Fruit fly (Drosophila melanogaster) whole organism, prepupa: ENCODE results near the gene iav.

Source experiments
- CG11294 ChIP-seq: fragments of 200-800 bp; sonication (Bioruptor generic); IDR thresholded peaks from 2 replicates; pipeline ENCODE4 v1.3.6; 2022; ENCODE audit warnings: missing biosample characterization, missing genetic modification characterization
- CG11762 ChIP-seq: fragments of 200-800 bp; sonication (Bioruptor generic); optimal IDR thresholded peaks from 3 replicates; lab custom pipeline; 2016; ENCODE audit warnings: missing biosample characterization, missing genetic modification characterization; ENCODE audit not compliant: insufficient read depth
- CG31627 ChIP-seq: fragments of 200-800 bp; sonication (Bioruptor generic); optimal IDR thresholded peaks from 3 replicates; lab custom pipeline; 2016; ENCODE audit warnings: missing biosample characterization, missing genetic modification characterization
- CG32006 ChIP-seq: fragments of 200-800 bp; sonication (Bioruptor generic); optimal IDR thresholded peaks from 3 replicates; lab custom pipeline; 2017; ENCODE audit warnings: missing biosample characterization, mild to moderate bottlenecking, missing genetic modification characterization
- CG34406 ChIP-seq: fragments of 200-800 bp; sonication (Bioruptor generic); optimal IDR thresholded peaks from 3 replicates; lab custom pipeline; 2016; ENCODE audit warnings: missing biosample characterization, missing genetic modification characterization
- CG3919 ChIP-seq: fragments of 200-800 bp; sonication (Bioruptor generic); optimal IDR thresholded peaks from 3 replicates; lab custom pipeline; 2016; ENCODE audit warnings: missing biosample characterization, missing genetic modification characterization
- CG6163 ChIP-seq: fragments of 200-800 bp; sonication (Bioruptor generic); IDR thresholded peaks from 3 replicates; pipeline ENCODE4 v1.3.6; 2022; ENCODE audit warnings: missing biosample characterization, missing genetic modification characterization
- CG6808 ChIP-seq: fragments of 200-800 bp; sonication (Bioruptor generic); optimal IDR thresholded peaks from 3 replicates; lab custom pipeline; 2017; ENCODE audit warnings: missing biosample characterization, missing genetic modification characterization, mild to moderate bottlenecking, moderate library complexity, missing genetic modification reagents
- CG6854 ChIP-seq: fragments of 200-800 bp; sonication (Bioruptor generic); optimal IDR thresholded peaks from 2 replicates; lab custom pipeline; 2017; ENCODE audit warnings: missing biosample characterization, mild to moderate bottlenecking, missing genetic modification characterization
- CG7368 ChIP-seq: fragments of 200-800 bp; sonication (Bioruptor generic); optimal IDR thresholded peaks from 3 replicates; lab custom pipeline; 2016; ENCODE audit warnings: missing biosample characterization, missing genetic modification characterization
- CG8119 ChIP-seq: fragments of 200-800 bp; sonication (Bioruptor generic); IDR thresholded peaks from 3 replicates; pipeline ENCODE4 v1.3.6; 2022; ENCODE audit warnings: missing biosample characterization, missing genetic modification characterization
- CG8319 ChIP-seq: fragments of 200-800 bp; sonication (Bioruptor generic); optimal IDR thresholded peaks from 3 replicates; lab custom pipeline; 2016; ENCODE audit warnings: missing biosample characterization, missing genetic modification characterization
- CG8632 ChIP-seq: fragments of 200-800 bp; sonication (Bioruptor generic); optimal IDR thresholded peaks from 3 replicates; lab custom pipeline; 2016; ENCODE audit warnings: missing biosample characterization, missing genetic modification characterization
- CG9139 ChIP-seq: fragments of 200-800 bp; sonication (Bioruptor generic); optimal IDR thresholded peaks from 3 replicates; lab custom pipeline; 2017; ENCODE audit warnings: missing biosample characterization, mild to moderate bottlenecking, missing genetic modification characterization
- Eip93F ChIP-seq: fragments of 200-800 bp; sonication (Bioruptor generic); optimal IDR thresholded peaks from 2 replicates; lab custom pipeline; 2016; ENCODE audit warnings: missing biosample characterization, mild to moderate bottlenecking, missing genetic modification characterization
- Ets21C ChIP-seq: fragments of 200-800 bp; sonication (Bioruptor generic); optimal IDR thresholded peaks from 3 replicates; lab custom pipeline; 2016; ENCODE audit warnings: missing biosample characterization, missing genetic modification characterization
- Ets96B ChIP-seq: fragments of 200-800 bp; optimal IDR thresholded peaks from 2 replicates; lab custom pipeline; 2019; ENCODE audit warnings: missing biosample characterization, mild to moderate bottlenecking, missing genetic modification characterization, moderate library complexity
- Gug ChIP-seq: fragments of 200-800 bp; sonication (Bioruptor generic); IDR thresholded peaks from 2 replicates; pipeline ENCODE4 v1.3.6; 2022; ENCODE audit warnings: missing biosample characterization, missing genetic modification characterization
- Hr38 ChIP-seq: sonication (Bioruptor generic); optimal IDR thresholded peaks from 2 replicates; lab custom pipeline; 2016; ENCODE audit warnings: missing biosample characterization, missing genetic modification characterization
- Hr39 ChIP-seq: fragments of 200-800 bp; sonication (Bioruptor generic); optimal IDR thresholded peaks from 2 replicates; lab custom pipeline; 2016; ENCODE audit warnings: missing biosample characterization, missing genetic modification characterization
- Hr4 ChIP-seq: fragments of 200-800 bp; sonication (Bioruptor generic); optimal IDR thresholded peaks from 3 replicates; lab custom pipeline; 2016; ENCODE audit warnings: missing biosample characterization, missing genetic modification characterization
- Lpt ChIP-seq: fragments of 200-800 bp; sonication (Bioruptor generic); optimal IDR thresholded peaks from 3 replicates; lab custom pipeline; 2016; ENCODE audit warnings: missing biosample characterization, missing genetic modification characterization
- Met ChIP-seq: fragments of 200-800 bp; sonication (Bioruptor generic); optimal IDR thresholded peaks from 3 replicates; lab custom pipeline; 2016; ENCODE audit warnings: missing biosample characterization, missing genetic modification characterization
- Smox ChIP-seq: fragments of 200-800 bp; sonication (Bioruptor generic); optimal IDR thresholded peaks from 3 replicates; lab custom pipeline; 2016; ENCODE audit warnings: missing biosample characterization, missing genetic modification characterization
- Sox15 ChIP-seq: fragments of 200-800 bp; sonication (Bioruptor generic); optimal IDR thresholded peaks from 3 replicates; lab custom pipeline; 2016; ENCODE audit warnings: missing biosample characterization, missing genetic modification characterization
- acj6 ChIP-seq: fragments of 200-800 bp; sonication (Bioruptor generic); optimal IDR thresholded peaks from 3 replicates; lab custom pipeline; 2016; ENCODE audit warnings: missing biosample characterization, missing genetic modification characterization
- cyc ChIP-seq: fragments of 200-800 bp; sonication (Bioruptor generic); optimal IDR thresholded peaks from 3 replicates; lab custom pipeline; 2016; ENCODE audit warnings: missing biosample characterization, missing genetic modification characterization
- dac ChIP-seq: fragments of 200-800 bp; sonication (Bioruptor generic); optimal IDR thresholded peaks from 2 replicates; lab custom pipeline; 2017; ENCODE audit warnings: missing biosample characterization, mild to moderate bottlenecking, missing genetic modification characterization
- dsx ChIP-seq: fragments of 200-800 bp; optimal IDR thresholded peaks from 3 replicates; lab custom pipeline; 2019; ENCODE audit warnings: missing biosample characterization, mild to moderate bottlenecking, missing genetic modification characterization, moderate library complexity; ENCODE audit not compliant: poor library complexity, severe bottlenecking
- esn ChIP-seq: fragments of 200-800 bp; sonication (Bioruptor generic); optimal IDR thresholded peaks from 2 replicates; lab custom pipeline; 2016; ENCODE audit warnings: missing biosample characterization, mild to moderate bottlenecking, missing genetic modification characterization, moderate library complexity
- fd59A ChIP-seq: fragments of 200-800 bp; sonication (Bioruptor generic); optimal IDR thresholded peaks from 2 replicates; lab custom pipeline; 2017; ENCODE audit warnings: missing biosample characterization, mild to moderate bottlenecking, missing genetic modification characterization, missing genetic modification reagents
- fkh ChIP-seq: fragments of 200-800 bp; sonication (Bioruptor generic); optimal IDR thresholded peaks from 3 replicates; lab custom pipeline; 2017; ENCODE audit warnings: missing biosample characterization, mild to moderate bottlenecking, missing genetic modification characterization, moderate library complexity
- pdm3 ChIP-seq: fragments of 200-800 bp; sonication (Bioruptor generic); optimal IDR thresholded peaks from 3 replicates; lab custom pipeline; 2016; ENCODE audit warnings: missing biosample characterization, missing genetic modification characterization
- salr ChIP-seq, 2 experiments: fragments of 200-800 bp; sonication (Bioruptor generic); optimal IDR thresholded peaks; 3 replicates each; lab custom pipeline; 2016 to 2018; ENCODE audit warnings: missing biosample characterization in 2 of 2, missing genetic modification characterization in 2 of 2, mild to moderate bottlenecking in 1 of 2
- ss ChIP-seq, 2 experiments: fragments of 200-800 bp; sonication (Bioruptor generic); optimal IDR thresholded peaks; 2 replicates in 1 of 2; 3 replicates in 1 of 2; lab custom pipeline; 2017 to 2018; ENCODE audit warnings: mild to moderate bottlenecking in 2 of 2, missing biosample characterization in 2 of 2, missing genetic modification characterization in 2 of 2, moderate library complexity in 1 of 2
- svp ChIP-seq: fragments of 200-800 bp; sonication (Bioruptor generic); peaks from one replicate; lab custom pipeline; 2016; ENCODE audit warnings: missing biosample characterization, missing genetic modification characterization
- topi ChIP-seq: fragments of 200-800 bp; sonication (Bioruptor generic); optimal IDR thresholded peaks from 3 replicates; lab custom pipeline; 2016; ENCODE audit warnings: missing biosample characterization, missing genetic modification characterization
- vri ChIP-seq: fragments of 200-800 bp; sonication (Bioruptor generic); optimal IDR thresholded peaks from 3 replicates; lab custom pipeline; 2016; ENCODE audit warnings: missing biosample characterization, mild to moderate bottlenecking, missing genetic modification characterization

The iav gene

dm6 chrX:6795987-6796691 is 17.6 kb upstream of the iav start:
- TF ChIP-seq topi (GFP tag; lab: Kevin White, UChicago) (peak; percentile 25), fkh (GFP tag; lab: Kevin White, UChicago) (no peak), Hr4 (peak; percentile 7), pdm3 (GFP tag; lab: Kevin White, UChicago) (peak; percentile 34), CG32006 (GFP tag; lab: Kevin White, UChicago) (peak; percentile 19), CG8632 (GFP tag; lab: Kevin White, UChicago) (no peak), CG6808 (GFP tag; lab: Kevin White, UChicago) (no peak), dac (no peak), Met (GFP tag; lab: Kevin White, UChicago) (no peak), CG11762 (no peak), Gug (GFP tag; lab: Robert Waterston, UW) (no peak), CG31627 (GFP tag; lab: Kevin White, UChicago) (peak; percentile 11), esn (GFP tag; lab: Kevin White, UChicago) (peak; percentile 13), salr (GFP tag; optimal IDR thresholded peaks at IDR 0.05; lab: Kevin White, UChicago) (no peak), Hr39 (GFP tag; lab: Kevin White, UChicago) (no peak), CG34406 (GFP tag; lab: Kevin White, UChicago) (peak; percentile 11), Eip93F (GFP tag; lab: Kevin White, UChicago) (no peak), CG6854 (GFP tag; lab: Kevin White, UChicago) (no peak), svp (GFP tag; lab: Kevin White, UChicago) (peak; percentile 64), acj6 (GFP tag; lab: Kevin White, UChicago) (peak; percentile 17), vri (GFP tag; lab: Kevin White, UChicago) (no peak)

- TF ChIP-seq dsx (GFP tag; lab: Kevin White, UChicago) (no peak), CG11294 (no peak), Ets96B (tag; lab: Kevin White, UChicago) (no peak), ss (GFP tag; optimal IDR thresholded peaks at IDR 0.05; lab: Kevin White, UChicago) (no peak), fd59A (GFP tag; lab: Kevin White, UChicago) (no peak), svp (GFP tag; lab: Kevin White, UChicago) (no peak), Gug (GFP tag; lab: Robert Waterston, UW) (no peak), Ets21C (GFP tag; lab: Kevin White, UChicago) (no peak), Met (GFP tag; lab: Kevin White, UChicago) (no peak), Smox (GFP tag; lab: Kevin White, UChicago) (no peak), CG7368 (GFP tag; lab: Kevin White, UChicago) (no peak), cyc (GFP tag; lab: Kevin White, UChicago) (no peak), CG8632 (GFP tag; lab: Kevin White, UChicago) (no peak), CG8319 (GFP tag; lab: Kevin White, UChicago) (no peak), CG9139 (GFP tag; lab: Kevin White, UChicago) (no peak), CG6163 (GFP tag; lab: Robert Waterston, UW) (no peak), Hr38 (GFP tag; lab: Kevin White, UChicago) (no peak), Sox15 (GFP tag; lab: Kevin White, UChicago) (no peak)
Measured at dm6 chrX:6796972-6797371, 16.8 kb upstream of the iav start.

- TF ChIP-seq Lpt (GFP tag; lab: Kevin White, UChicago) (no peak), fkh (GFP tag; lab: Kevin White, UChicago) (peak; percentile 17), CG8119 (GFP tag; lab: Robert Waterston, UW) (no peak), CG3919 (GFP tag; lab: Kevin White, UChicago) (no peak), Met (GFP tag; lab: Kevin White, UChicago) (no peak)
Measured at dm6 chrX:6799261-6800022, 14.3 kb upstream of the iav start.
